Fruit fly (Drosophila melanogaster) whole organism, embryonic: ENCODE results near the gene Syt1.

Source experiments
- Adf1 ChIP-seq: fragments of 200-800 bp; sonication (Bioruptor generic); IDR thresholded peaks from 2 replicates; pipeline ENCODE4 v1.3.6; 2022; ENCODE audit warnings: missing biosample characterization, missing genetic modification characterization
- CG10431 ChIP-seq: fragments of 200-800 bp; sonication (Bioruptor generic); optimal IDR thresholded peaks from 3 replicates; lab custom pipeline; 2018; ENCODE audit warnings: missing biosample characterization, mild to moderate bottlenecking, missing genetic modification characterization
- CG10654 ChIP-seq: fragments of 200-800 bp; sonication (Bioruptor generic); optimal IDR thresholded peaks from 2 replicates; lab custom pipeline; 2016; ENCODE audit warnings: missing biosample characterization, missing genetic modification characterization
- CG10979 ChIP-seq: fragments of 200-800 bp; sonication (Bioruptor generic); optimal IDR thresholded peaks from 2 replicates; lab custom pipeline; 2018; ENCODE audit warnings: missing biosample characterization, mild to moderate bottlenecking, missing genetic modification characterization, moderate library complexity
- CG11560 ChIP-seq: fragments of 200-800 bp; sonication (Bioruptor generic); IDR thresholded peaks from 3 replicates; pipeline ENCODE4 v1.3.6; 2022; ENCODE audit warnings: missing biosample characterization, missing genetic modification characterization
- CG11696 ChIP-seq: fragments of 200-800 bp; sonication (Bioruptor generic); IDR thresholded peaks from 2 replicates; pipeline ENCODE4 v1.3.6; 2022; ENCODE audit warnings: missing biosample characterization, missing genetic modification characterization
- CG13296 ChIP-seq: fragments of 200-800 bp; sonication (Bioruptor generic); optimal IDR thresholded peaks from 3 replicates; lab custom pipeline; 2018; ENCODE audit warnings: missing biosample characterization, mild to moderate bottlenecking, missing genetic modification characterization
- CG15073 ChIP-seq: fragments of 200-800 bp; sonication (Bioruptor generic); optimal IDR thresholded peaks from 2 replicates; lab custom pipeline; 2016; ENCODE audit warnings: missing biosample characterization, missing genetic modification characterization
- CG15479 ChIP-seq: fragments of 200-800 bp; sonication (Bioruptor generic); optimal IDR thresholded peaks from 3 replicates; lab custom pipeline; 2019; ENCODE audit warnings: missing biosample characterization, mild to moderate bottlenecking, missing genetic modification characterization, moderate library complexity
- CG15696 ChIP-seq: fragments of 200-800 bp; sonication (Bioruptor generic); optimal IDR thresholded peaks from 2 replicates; lab custom pipeline; 2019; ENCODE audit warnings: missing biosample characterization, mild to moderate bottlenecking, missing genetic modification characterization, moderate library complexity
- CG1603 ChIP-seq: fragments of 200-800 bp; sonication (Bioruptor generic); optimal IDR thresholded peaks from 2 replicates; lab custom pipeline; 2019; ENCODE audit warnings: missing biosample characterization, mild to moderate bottlenecking, missing genetic modification characterization, moderate library complexity
- CG16815 ChIP-seq: fragments of 200-800 bp; sonication (Bioruptor generic); optimal IDR thresholded peaks from 3 replicates; lab custom pipeline; 2017; ENCODE audit warnings: missing biosample characterization, mild to moderate bottlenecking, missing genetic modification characterization
- CG17361 ChIP-seq: fragments of 200-800 bp; sonication (Bioruptor generic); IDR thresholded peaks from 3 replicates; pipeline ENCODE4 v1.3.6; 2022; ENCODE audit warnings: missing biosample characterization, missing genetic modification characterization
- CG1792 ChIP-seq: fragments of 200-800 bp; sonication (Bioruptor generic); optimal IDR thresholded peaks from 2 replicates; lab custom pipeline; 2016; ENCODE audit warnings: missing biosample characterization, missing genetic modification characterization
- CG18599 ChIP-seq: fragments of 200-800 bp; sonication (Bioruptor generic); optimal IDR thresholded peaks from 3 replicates; lab custom pipeline; 2017; ENCODE audit warnings: missing biosample characterization, missing genetic modification characterization, mild to moderate bottlenecking, moderate library complexity, missing genetic modification reagents
- CG2202 ChIP-seq: fragments of 200-800 bp; sonication (Bioruptor generic); optimal IDR thresholded peaks from 2 replicates; lab custom pipeline; 2018; ENCODE audit warnings: missing biosample characterization, mild to moderate bottlenecking, missing genetic modification characterization
- CG31224 ChIP-seq: fragments of 200-800 bp; sonication (Bioruptor generic); IDR thresholded peaks from 2 replicates; pipeline ENCODE4 v1.3.6; 2022; ENCODE audit warnings: missing biosample characterization, missing genetic modification characterization
- CG33557 ChIP-seq: fragments of 200-800 bp; sonication (Bioruptor generic); optimal IDR thresholded peaks from 2 replicates; lab custom pipeline; 2019; ENCODE audit warnings: missing biosample characterization, mild to moderate bottlenecking, missing genetic modification characterization, moderate library complexity
- CG3847 ChIP-seq: fragments of 200-800 bp; sonication (Bioruptor generic); IDR thresholded peaks from 2 replicates; pipeline ENCODE4 v1.3.6; 2022; ENCODE audit warnings: missing biosample characterization, missing genetic modification characterization
- CG7928 ChIP-seq: fragments of 200-800 bp; sonication (Bioruptor generic); optimal IDR thresholded peaks from 2 replicates; lab custom pipeline; 2017; ENCODE audit warnings: missing biosample characterization, mild to moderate bottlenecking, missing genetic modification characterization
- CG8388 ChIP-seq: fragments of 200-800 bp; sonication (Bioruptor generic); optimal IDR thresholded peaks from 2 replicates; lab custom pipeline; 2019; ENCODE audit warnings: missing biosample characterization, mild to moderate bottlenecking, missing genetic modification characterization, moderate library complexity
- CG9215 ChIP-seq: fragments of 200-800 bp; sonication (Bioruptor generic); IDR thresholded peaks from 2 replicates; pipeline ENCODE4 v1.3.6; 2022; ENCODE audit warnings: missing biosample characterization, missing genetic modification characterization
- CG9817 ChIP-seq: fragments of 200-800 bp; sonication (Bioruptor generic); optimal IDR thresholded peaks from 2 replicates; lab custom pipeline; 2018; ENCODE audit warnings: missing biosample characterization, mild to moderate bottlenecking, missing genetic modification characterization, moderate library complexity
- Dll ChIP-seq: fragments of 200-800 bp; sonication (Bioruptor generic); IDR thresholded peaks from 4 replicates; pipeline ENCODE4 v1.3.6; 2022; ENCODE audit warnings: missing biosample characterization, missing genetic modification characterization; ENCODE audit not compliant: partially characterized antibody
- HLH4C ChIP-seq: fragments of 200-800 bp; sonication (Bioruptor generic); IDR thresholded peaks from 3 replicates; pipeline ENCODE4 v1.3.6; 2022; ENCODE audit warnings: missing biosample characterization, missing genetic modification characterization; ENCODE audit not compliant: partially characterized antibody
- Med ChIP-seq: fragments of 200-800 bp; sonication (Bioruptor generic); peaks from one replicate; lab custom pipeline; 2016; ENCODE audit warnings: missing biosample characterization, missing genetic modification characterization, mild to moderate bottlenecking, inconsistent platforms, moderate library complexity
- NC2α ChIP-seq: fragments of 200-800 bp; sonication (Bioruptor generic); optimal IDR thresholded peaks from 2 replicates; lab custom pipeline; 2016; ENCODE audit warnings: missing biosample characterization, missing genetic modification characterization
- Nf-YB ChIP-seq: fragments of 200-800 bp; sonication (Bioruptor generic); optimal IDR thresholded peaks from 3 replicates; lab custom pipeline; 2019; ENCODE audit warnings: missing biosample characterization, mild to moderate bottlenecking, missing genetic modification characterization, moderate library complexity
- Nf-YC ChIP-seq: fragments of 200-800 bp; optimal IDR thresholded peaks from 3 replicates; lab custom pipeline; 2019; ENCODE audit warnings: missing biosample characterization, mild to moderate bottlenecking, missing genetic modification characterization, moderate library complexity
- Oli ChIP-seq: fragments of 200-800 bp; sonication (Bioruptor generic); optimal IDR thresholded peaks from 2 replicates; lab custom pipeline; 2018; ENCODE audit warnings: missing biosample characterization, mild to moderate bottlenecking, missing genetic modification characterization, moderate library complexity
- Sox100B ChIP-seq: fragments of 200-800 bp; sonication (Bioruptor generic); optimal IDR thresholded peaks from 3 replicates; lab custom pipeline; 2018; ENCODE audit warnings: missing biosample characterization, mild to moderate bottlenecking, missing genetic modification characterization
- Xrp1 ChIP-seq: fragments of 200-800 bp; sonication (Bioruptor generic); IDR thresholded peaks from 2 replicates; pipeline ENCODE4 v1.3.6; 2022; ENCODE audit warnings: missing biosample characterization, missing genetic modification characterization
- ap ChIP-seq: fragments of 200-800 bp; sonication (Bioruptor generic); IDR thresholded peaks from 2 replicates; pipeline ENCODE4 v1.3.6; 2022; ENCODE audit warnings: missing biosample characterization, missing genetic modification characterization
- danr ChIP-seq: fragments of 200-800 bp; sonication (Bioruptor generic); IDR thresholded peaks from 2 replicates; pipeline ENCODE4 v1.3.6; 2022; ENCODE audit warnings: missing biosample characterization, missing genetic modification characterization
- disco-r ChIP-seq: fragments of 200-800 bp; sonication (Bioruptor generic); optimal IDR thresholded peaks from 2 replicates; lab custom pipeline; 2016; ENCODE audit warnings: missing biosample characterization, missing genetic modification characterization
- esg ChIP-seq: fragments of 200-800 bp; sonication (Bioruptor generic); conservative IDR thresholded peaks from 2 replicates; pipeline ENCODE4 v1.3.6; 2022; ENCODE audit warnings: missing biosample characterization, missing genetic modification characterization
- fd96Cb ChIP-seq: fragments of 200-800 bp; sonication (Bioruptor generic); optimal IDR thresholded peaks from 2 replicates; lab custom pipeline; 2018; ENCODE audit warnings: missing biosample characterization, mild to moderate bottlenecking, missing genetic modification characterization, moderate library complexity
- fu2 ChIP-seq: fragments of 200-800 bp; sonication (Bioruptor generic); optimal IDR thresholded peaks from 2 replicates; lab custom pipeline; 2016; ENCODE audit warnings: missing biosample characterization, missing genetic modification characterization
- gcm ChIP-seq: fragments of 200-800 bp; sonication (Bioruptor generic); optimal IDR thresholded peaks from 2 replicates; lab custom pipeline; 2019; ENCODE audit warnings: missing biosample characterization, mild to moderate bottlenecking, missing genetic modification characterization, moderate library complexity
- gt ChIP-seq: fragments of 200-800 bp; sonication (Bioruptor generic); IDR thresholded peaks from 2 replicates; pipeline ENCODE4 v1.3.6; 2022; ENCODE audit warnings: missing biosample characterization, missing genetic modification characterization
- her ChIP-seq: fragments of 200-800 bp; sonication (Bioruptor generic); optimal IDR thresholded peaks from 2 replicates; lab custom pipeline; 2016; ENCODE audit warnings: missing biosample characterization, missing genetic modification characterization
- ken ChIP-seq: fragments of 200-800 bp; sonication (Bioruptor generic); IDR thresholded peaks from 3 replicates; pipeline ENCODE4 v1.3.6; 2022; ENCODE audit warnings: missing biosample characterization, missing genetic modification characterization
- lab ChIP-seq: fragments of 200-800 bp; sonication (Bioruptor generic); optimal IDR thresholded peaks from 3 replicates; lab custom pipeline; 2017; ENCODE audit warnings: missing biosample characterization, missing genetic modification characterization, mild to moderate bottlenecking, moderate library complexity, missing genetic modification reagents
- nmo ChIP-seq: fragments of 200-800 bp; sonication (Bioruptor generic); optimal IDR thresholded peaks from 2 replicates; lab custom pipeline; 2018; ENCODE audit warnings: missing biosample characterization, mild to moderate bottlenecking, missing genetic modification characterization, moderate library complexity
- nom ChIP-seq: fragments of 200-800 bp; sonication (Bioruptor generic); optimal IDR thresholded peaks from 2 replicates; lab custom pipeline; 2017; ENCODE audit warnings: missing biosample characterization, missing genetic modification characterization, mild to moderate bottlenecking, moderate library complexity, missing genetic modification reagents
- pho ChIP-seq: fragments of 200-800 bp; sonication (Bioruptor generic); optimal IDR thresholded peaks from 2 replicates; lab custom pipeline; 2016; ENCODE audit warnings: missing biosample characterization, missing genetic modification characterization
- sens ChIP-seq: fragments of 200-800 bp; sonication (Bioruptor generic); peaks from one replicate; lab custom pipeline; 2016; ENCODE audit warnings: missing biosample characterization, missing genetic modification characterization
- so ChIP-seq: fragments of 200-800 bp; sonication (Bioruptor generic); IDR thresholded peaks from 3 replicates; pipeline ENCODE4 v1.3.6; 2022; ENCODE audit warnings: missing biosample characterization, missing genetic modification characterization
- sqz ChIP-seq: fragments of 200-800 bp; sonication (Bioruptor generic); optimal IDR thresholded peaks from 3 replicates; lab custom pipeline; 2018; ENCODE audit warnings: missing biosample characterization, mild to moderate bottlenecking, missing genetic modification characterization
- toy ChIP-seq: fragments of 200-800 bp; sonication (Bioruptor generic); IDR thresholded peaks from 2 replicates; pipeline ENCODE4 v1.3.6; 2022; ENCODE audit warnings: missing biosample characterization, missing genetic modification characterization

Gene Syt1

DNA sequence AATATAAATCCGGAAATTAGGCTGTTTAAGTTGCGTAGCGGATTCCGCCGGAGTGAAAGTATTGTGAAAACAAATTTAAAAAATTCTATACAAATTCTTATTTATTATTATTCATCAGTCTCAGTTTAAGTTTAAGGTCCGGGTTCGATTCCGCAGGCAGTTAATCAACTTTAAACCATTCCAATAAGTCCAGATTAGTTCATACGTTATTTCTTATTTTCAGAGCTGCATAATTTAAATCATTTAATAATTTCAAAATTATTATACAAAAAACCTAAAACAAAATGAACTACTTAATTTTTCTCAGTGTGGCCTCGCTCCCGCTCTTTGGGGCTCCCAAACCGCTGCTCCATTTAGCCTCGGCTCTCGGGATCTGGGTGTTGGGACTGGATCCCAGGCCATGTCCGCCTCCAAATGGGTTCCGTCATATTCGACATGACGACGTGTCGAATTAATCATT, 30.6 kb upstream of the Syt1 start (continued):
- no peak for TF ChIP-seq CG1792 (GFP tag; lab: Kevin White, UChicago)
- TF ChIP-seq esg (GFP tag; lab: Robert Waterston, UW): peak; percentile 73
- no peak for TF ChIP-seq her (GFP tag; lab: Kevin White, UChicago)
- TF ChIP-seq Dll (GFP tag; lab: Robert Waterston, UW): no peak
- TF ChIP-seq CG18599 (GFP tag; lab: Kevin White, UChicago): peak; percentile 89
- peak; percentile 51; the same call in 1 of the 2 replicates for TF ChIP-seq ap (GFP tag; lab: Robert Waterston, UW)
- peak; percentile 86 for TF ChIP-seq lab (GFP tag; lab: Kevin White, UChicago)
- TF ChIP-seq gcm (GFP tag; lab: Kevin White, UChicago): peak; percentile 89
- no peak for TF ChIP-seq NC2α (GFP tag; lab: Kevin White, UChicago)
- peak; percentile 23 for TF ChIP-seq CG1603 (tag; lab: Kevin White, UChicago)
- peak; percentile 78 for TF ChIP-seq nom (GFP tag; lab: Kevin White, UChicago)
- TF ChIP-seq CG11696 (GFP tag; lab: Robert Waterston, UW): peak; percentile 25; the same call in 1 of the 2 replicates
- peak; percentile 40 for TF ChIP-seq disco-r
- peak; percentile 58 for TF ChIP-seq pho (GFP tag; lab: Kevin White, UChicago)
- TF ChIP-seq sens (GFP tag; lab: Kevin White, UChicago): peak; percentile 96
- TF ChIP-seq CG13296 (GFP tag; lab: Kevin White, UChicago): peak; percentile 88
- TF ChIP-seq Nf-YC: peak; percentile 82
- TF ChIP-seq gt (GFP tag; lab: Robert Waterston, UW): peak; percentile 36; the same call in 1 of the 2 replicates
- peak; percentile 78 for TF ChIP-seq CG9215
- peak; percentile 72 for TF ChIP-seq CG10431 (GFP tag; lab: Kevin White, UChicago)
- peak; percentile 68 for TF ChIP-seq CG7928
- peak; percentile 82 for TF ChIP-seq so (GFP tag; lab: Robert Waterston, UW)
- TF ChIP-seq CG15073 (GFP tag; lab: Kevin White, UChicago): no peak
- TF ChIP-seq Adf1 (GFP tag; lab: Robert Waterston, UW): peak; percentile 30; the same call in 1 of the 2 replicates
- peak; percentile 89 for TF ChIP-seq fd96Cb (tag; lab: Kevin White, UChicago)
- TF ChIP-seq CG15696 (tag; lab: Kevin White, UChicago): peak; percentile 86
- peak; percentile 69 for TF ChIP-seq CG3847 (GFP tag; lab: Robert Waterston, UW)
- peak; percentile 94 for TF ChIP-seq Oli (tag; lab: Kevin White, UChicago)
- TF ChIP-seq CG31224 (GFP tag; lab: Robert Waterston, UW): peak; percentile 61
- no peak for TF ChIP-seq CG15479 (GFP tag; lab: Kevin White, UChicago)
- peak; percentile 85 for TF ChIP-seq CG16815
- TF ChIP-seq CG2202 (tag; lab: Kevin White, UChicago): peak; percentile 81
- peak; percentile 75 for TF ChIP-seq CG9817 (tag; lab: Kevin White, UChicago)
- no peak for TF ChIP-seq HLH4C (GFP tag; lab: Robert Waterston, UW)
- peak; percentile 78 for TF ChIP-seq danr (GFP tag; lab: Robert Waterston, UW)
- TF ChIP-seq toy: no peak
- peak; percentile 78 for TF ChIP-seq CG10654 (GFP tag; lab: Kevin White, UChicago)
- TF ChIP-seq fu2 (GFP tag; lab: Kevin White, UChicago): peak; percentile 25
- TF ChIP-seq Med (GFP tag; lab: Kevin White, UChicago): peak; percentile 67
- peak; percentile 98 for TF ChIP-seq CG17361
- TF ChIP-seq CG33557 (GFP tag; lab: Kevin White, UChicago): peak; percentile 92
- peak; percentile 96 for TF ChIP-seq nmo
- peak; percentile 87 for TF ChIP-seq CG8388 (GFP tag; lab: Kevin White, UChicago)
- peak; percentile 31; the same call in 1 of the 3 replicates for TF ChIP-seq ken
- TF ChIP-seq Sox100B (GFP tag; lab: Kevin White, UChicago): peak; percentile 97
- no peak for TF ChIP-seq CG11560
- TF ChIP-seq Xrp1 (GFP tag; lab: Robert Waterston, UW): peak; percentile 88
- peak; percentile 78 for TF ChIP-seq Nf-YB (GFP tag; lab: Kevin White, UChicago)
- TF ChIP-seq CG10979 (tag; lab: Kevin White, UChicago): peak; percentile 96
- peak; percentile 74 for TF ChIP-seq sqz
